Worm (Caenorhabditis elegans) whole organism, L4 larva: Measurements from ENCODE around the gene F41E6.5.

Source experiments
- T20F7.1 ChIP-seq: fragments of 200-800 bp; sonication (Bioruptor generic); optimal IDR thresholded peaks from 2 replicates; lab custom pipeline; 2018; ENCODE audit warnings: mild to moderate bottlenecking, missing genetic modification characterization, missing compliant biosample characterization
- Y105C5A.15 ChIP-seq: fragments of 200-800 bp; sonication (Bioruptor generic); IDR thresholded peaks from 2 replicates; pipeline ENCODE4 v1.3.6; 2022; ENCODE audit warnings: missing genetic modification characterization, missing compliant biosample characterization
- aha-1 ChIP-seq: fragments of 150-350 bp; peaks from one replicate; lab custom pipeline; 2014; ENCODE audit warnings: missing biosample characterization, missing genetic modification characterization
- aly-2 ChIP-seq: sonication (generic microtip); optimal IDR thresholded peaks from 2 replicates; lab custom pipeline; 2018; ENCODE audit warnings: missing biosample characterization, missing genetic modification characterization
- ceh-20 ChIP-seq: fragments of 200-800 bp; sonication (Bioruptor generic); IDR thresholded peaks from 2 replicates; pipeline ENCODE4 v1.3.6; 2022; ENCODE audit warnings: missing genetic modification reagents, missing genetic modification characterization, missing compliant biosample characterization
- ceh-28 ChIP-seq: fragments of 150-350 bp; optimal IDR thresholded peaks from 2 replicates; lab custom pipeline; 2014; ENCODE audit warnings: missing biosample characterization, missing genetic modification reagents, missing genetic modification characterization
- ceh-82 ChIP-seq: sonication (generic microtip); optimal IDR thresholded peaks from 2 replicates; lab custom pipeline; 2017; ENCODE audit warnings: missing biosample characterization, missing genetic modification characterization
- daf-16 ChIP-seq, 3 experiments: sonication (generic microtip); optimal IDR thresholded peaks; 2 replicates each; lab custom pipeline; 2016 to 2017; ENCODE audit warnings: missing genetic modification characterization in 3 of 3, missing genetic modification reagents in 3 of 3, mild to moderate bottlenecking in 2 of 3, missing compliant biosample characterization in 2 of 3, missing biosample characterization in 1 of 3, moderate library complexity in 1 of 3
- dmd-6 ChIP-seq: fragments of 200-800 bp; sonication (Bioruptor generic); IDR thresholded peaks from 2 replicates; pipeline ENCODE4 v1.3.6; 2022; ENCODE audit warnings: missing genetic modification reagents, missing genetic modification characterization, missing compliant biosample characterization
- dpl-1 ChIP-seq: fragments of 150-350 bp; optimal IDR thresholded peaks from 2 replicates; lab custom pipeline; 2014; ENCODE audit warnings: missing biosample characterization, missing genetic modification reagents, missing genetic modification characterization
- dve-1 ChIP-seq: sonication (generic microtip); optimal IDR thresholded peaks from 2 replicates; lab custom pipeline; 2017; ENCODE audit warnings: antibody characterized with exemption, mild to moderate bottlenecking, missing genetic modification characterization, missing compliant biosample characterization; ENCODE audit not compliant: insufficient read depth
- hif-1 ChIP-seq, 2 experiments: sonication (generic microtip); optimal IDR thresholded peaks; 2 replicates each; lab custom pipeline; 2016 to 2017; ENCODE audit warnings: missing compliant biosample characterization in 2 of 2, missing genetic modification characterization in 2 of 2, missing genetic modification reagents in 2 of 2, missing genotype in 2 of 2, mild to moderate bottlenecking in 1 of 2
- hlh-11 ChIP-seq: fragments of 200-800 bp; sonication (Bioruptor generic); optimal IDR thresholded peaks from 2 replicates; lab custom pipeline; 2018; ENCODE audit warnings: mild to moderate bottlenecking, missing genetic modification characterization, missing compliant biosample characterization
- hlh-30 ChIP-seq: sonication (generic microtip); optimal IDR thresholded peaks from 2 replicates; lab custom pipeline; 2017; ENCODE audit warnings: antibody characterized with exemption, mild to moderate bottlenecking, missing genetic modification characterization, missing compliant biosample characterization; ENCODE audit not compliant: insufficient read depth
- hmg-1.1 ChIP-seq: fragments of 200-800 bp; sonication (Bioruptor generic); IDR thresholded peaks from 2 replicates; pipeline ENCODE4 v1.3.6; 2022; ENCODE audit warnings: missing genetic modification reagents, missing genetic modification characterization, missing compliant biosample characterization
- lin-29 ChIP-seq: fragments of 200-800 bp; sonication (Bioruptor generic); IDR thresholded peaks from 2 replicates; pipeline ENCODE4 v1.3.6; 2022; ENCODE audit warnings: missing genetic modification reagents, missing genetic modification characterization, missing compliant biosample characterization
- madf-9 ChIP-seq: fragments of 200-800 bp; sonication (Bioruptor generic); conservative IDR thresholded peaks from 2 replicates; pipeline ENCODE4 v1.3.6; 2022; ENCODE audit warnings: missing genetic modification reagents, missing genetic modification characterization, missing compliant biosample characterization
- mdl-1 ChIP-seq, 2 experiments: fragments of 150-350 bp in 1 of 2; sonication (generic microtip) in 1 of 2; optimal IDR thresholded peaks; 2 replicates each; lab custom pipeline; 2014 to 2017; ENCODE audit warnings: missing biosample characterization in 2 of 2, missing genetic modification characterization in 2 of 2
- mxl-3 ChIP-seq: fragments of 200-800 bp; sonication (Bioruptor generic); optimal IDR thresholded peaks from 2 replicates; lab custom pipeline; 2018; ENCODE audit warnings: mild to moderate bottlenecking, missing genetic modification characterization, missing compliant biosample characterization
- nhr-102 ChIP-seq: sonication (generic microtip); optimal IDR thresholded peaks from 2 replicates; lab custom pipeline; 2016; ENCODE audit warnings: mild to moderate bottlenecking, missing genetic modification characterization, moderate library complexity, missing compliant biosample characterization
- nhr-11 ChIP-seq: fragments of 150-350 bp; optimal IDR thresholded peaks from 2 replicates; lab custom pipeline; 2014; ENCODE audit warnings: missing biosample characterization, missing genetic modification characterization
- nhr-237 ChIP-seq: sonication (generic microtip); optimal IDR thresholded peaks from 2 replicates; lab custom pipeline; 2017; ENCODE audit warnings: missing biosample characterization, missing genetic modification characterization
- nhr-25 ChIP-seq: sonication (generic microtip); optimal IDR thresholded peaks from 2 replicates; lab custom pipeline; 2017; ENCODE audit warnings: missing genetic modification characterization, mild to moderate bottlenecking, missing compliant biosample characterization, antibody characterized with exemption, moderate library complexity, borderline replicate concordance; ENCODE audit not compliant: insufficient read depth
- nhr-28 ChIP-seq: fragments of 150-350 bp; optimal IDR thresholded peaks from 2 replicates; lab custom pipeline; 2014; ENCODE audit warnings: missing biosample characterization, missing genetic modification characterization
- nhr-42 ChIP-seq: fragments of 200-800 bp; sonication (Bioruptor generic); IDR thresholded peaks from 2 replicates; pipeline ENCODE4 v1.3.6; 2022; ENCODE audit warnings: missing genetic modification characterization, missing compliant biosample characterization
- nhr-48 ChIP-seq: sonication (generic microtip); optimal IDR thresholded peaks from 2 replicates; lab custom pipeline; 2016; ENCODE audit warnings: mild to moderate bottlenecking, missing genetic modification characterization, missing compliant biosample characterization
- nhr-6 ChIP-seq: fragments of 150-350 bp; optimal IDR thresholded peaks from 2 replicates; lab custom pipeline; 2014; ENCODE audit warnings: missing biosample characterization, missing genetic modification characterization
- nhr-77 ChIP-seq: fragments of 150-350 bp; optimal IDR thresholded peaks from 2 replicates; lab custom pipeline; 2014; ENCODE audit warnings: missing biosample characterization, missing genetic modification characterization
- pha-4 ChIP-seq, 2 experiments: fragments of 150-350 bp in 1 of 2; fragments of 200-800 bp in 1 of 2; sonication (Bioruptor generic) in 1 of 2; IDR thresholded peaks in 1 of 2; optimal IDR thresholded peaks in 1 of 2; 2 replicates each; pipeline versions ENCODE4 v1.3.6 to Lab custom; 2014 to 2022; ENCODE audit warnings: missing genetic modification characterization in 2 of 2, missing genetic modification reagents in 2 of 2, missing biosample characterization in 1 of 2, missing compliant biosample characterization in 1 of 2
- php-3 ChIP-seq: fragments of 200-800 bp; sonication (Bioruptor generic); IDR thresholded peaks from 2 replicates; pipeline ENCODE4 v1.3.6; 2022; ENCODE audit warnings: missing genetic modification reagents, missing genetic modification characterization, missing compliant biosample characterization
- pqm-1 ChIP-seq: sonication (generic microtip); optimal IDR thresholded peaks from 2 replicates; lab custom pipeline; 2017; ENCODE audit warnings: missing biosample characterization, missing genetic modification characterization
- rbr-2 ChIP-seq: sonication (generic microtip); optimal IDR thresholded peaks from 2 replicates; lab custom pipeline; 2016; ENCODE audit warnings: missing genotype, missing genetic modification characterization, missing compliant biosample characterization
- snpc-1.2 ChIP-seq: fragments of 200-800 bp; sonication (Bioruptor generic); IDR thresholded peaks from 2 replicates; pipeline ENCODE4 v1.3.6; 2022; ENCODE audit warnings: missing genetic modification reagents, missing genetic modification characterization, missing compliant biosample characterization
- spr-1 ChIP-seq: sonication (generic microtip); optimal IDR thresholded peaks from 2 replicates; lab custom pipeline; 2016; ENCODE audit warnings: mild to moderate bottlenecking, missing genetic modification characterization, missing compliant biosample characterization
- tag-97 ChIP-seq: fragments of 200-800 bp; sonication (Bioruptor generic); IDR thresholded peaks from 2 replicates; pipeline ENCODE4 v1.3.6; 2022; ENCODE audit warnings: missing genetic modification characterization, missing compliant biosample characterization
- unc-62 ChIP-seq, 3 experiments: fragments of 150-350 bp in 1 of 3; sonication (generic microtip); optimal IDR thresholded peaks in 2 of 3; peaks in 1 of 3; 1 replicate in 1 of 3; 2 replicates in 2 of 3; lab custom pipeline; 2014 to 2017; ENCODE audit warnings: missing biosample characterization in 3 of 3, missing genetic modification characterization in 3 of 3, missing genetic modification reagents in 3 of 3, missing genotype in 1 of 3
- vab-7 ChIP-seq: fragments of 200-800 bp; sonication (Bioruptor generic); IDR thresholded peaks from 2 replicates; pipeline ENCODE4 v1.3.6; 2022; ENCODE audit warnings: missing genetic modification reagents, missing genetic modification characterization, missing compliant biosample characterization

The F41E6.5 gene

DNA sequence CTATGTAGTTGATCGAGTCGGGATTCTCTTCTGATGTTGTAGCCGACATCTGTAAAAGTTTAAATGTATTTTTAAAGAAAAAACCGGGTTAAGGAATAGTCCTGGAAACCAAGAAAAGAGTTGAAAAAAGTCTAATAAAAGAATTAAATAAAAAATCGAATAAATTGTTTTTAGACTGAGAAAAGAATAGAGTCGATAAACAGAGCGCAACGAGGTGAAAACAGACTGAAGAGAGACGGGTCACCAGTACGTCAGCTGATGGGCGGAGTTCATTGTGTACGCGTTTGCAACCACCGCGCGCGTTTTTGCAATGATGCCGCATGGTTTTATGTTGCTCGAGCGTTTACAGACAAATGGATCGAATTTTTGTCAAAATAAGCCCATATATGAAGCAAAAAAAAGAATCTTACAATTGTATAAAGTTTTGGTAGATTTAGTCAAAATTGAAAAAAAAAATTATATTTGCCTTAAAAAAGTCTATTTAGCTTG lies 28.0 kb downstream of the F41E6.5 start, which contains the start of gene atg-18:
Gene atg-18, minus strand, starts transcription at position 51 of the 489 bp plus-strand sequence.
- TF ChIP-seq nhr-48 (tag; lab: Kevin White, UChicago) (peak; percentile 81), hlh-11 (tag; lab: Kevin White, UChicago) (peak; percentile 97), nhr-6 (tag; lab: Kevin White, UChicago) (peak; percentile 67), dve-1 (tag; lab: Kevin White, UChicago) (peak; percentile 81), mdl-1 (tag; optimal IDR thresholded peaks at IDR 0.05; lab: Kevin White, UChicago) (peak; percentile 17 to 57), nhr-42 (peak; percentile 42; the same call in 1 of the 2 replicates), nhr-77 (peak; percentile 43), php-3 (GFP tag; lab: Robert Waterston, UW) (0 out of 2 replicates have a peak, but pooled peaks have one; percentile 28), nhr-237 (tag; lab: Kevin White, UChicago) (no peak), hif-1 (tag; optimal IDR thresholded peaks at IDR 0.05; lab: Kevin White, UChicago) (no peak), pha-4 (GFP tag; IDR thresholded peaks at IDR 0.05; lab: Robert Waterston, UW) (no peak), pha-4 (tag; optimal IDR thresholded peaks at IDR 0.05; lab: Kevin White, UChicago) (peak; percentile 30), rbr-2 (peak; percentile 67), tag-97 (no peak), aha-1 (peak; percentile 93), aly-2 (no peak), unc-62 (GFP tag; optimal IDR thresholded peaks at IDR 0.05 in 1 of 2; lab: Kevin White, UChicago) (peak in 1 of 2 experiments; percentile 47), unc-62 (tag; optimal IDR thresholded peaks at IDR 0.05; lab: Kevin White, UChicago) (no peak), nhr-11 (tag; lab: Kevin White, UChicago) (peak; percentile 67), vab-7 (no peak), dmd-6 (GFP tag; lab: Robert Waterston, UW) (peak; percentile 76), daf-16 (GFP tag; optimal IDR thresholded peaks at IDR 0.05; lab: Kevin White, UChicago) (peak in 1 of 2 experiments; percentile 64), daf-16 (tag; optimal IDR thresholded peaks at IDR 0.05; lab: Kevin White, UChicago) (peak; percentile 80), dpl-1 (GFP tag; lab: Kevin White, UChicago) (peak; percentile 30), nhr-102 (tag; lab: Kevin White, UChicago) (peak; percentile 51), nhr-28 (peak; percentile 65), hlh-30 (tag; lab: Kevin White, UChicago) (peak; percentile 98), ceh-20 (GFP tag; lab: Robert Waterston, UW) (peak; percentile 56; the same call in 1 of the 2 replicates), spr-1 (peak; percentile 11), hmg-1.1 (GFP tag; lab: Robert Waterston, UW) (peak; percentile 71), madf-9 (GFP tag; lab: Robert Waterston, UW) (peak; percentile 42; the same call in 1 of the 2 replicates), nhr-25 (tag; lab: Kevin White, UChicago) (peak; percentile 22), ceh-28 (no peak), Y105C5A.15 (no peak), pqm-1 (tag; lab: Kevin White, UChicago) (no peak), lin-29 (GFP tag; lab: Robert Waterston, UW) (no peak), T20F7.1 (GFP tag; lab: Kevin White, UChicago) (peak; percentile 18), snpc-1.2 (GFP tag; lab: Robert Waterston, UW) (no peak), mxl-3 (GFP tag; lab: Kevin White, UChicago) (peak; percentile 70)

DNA sequence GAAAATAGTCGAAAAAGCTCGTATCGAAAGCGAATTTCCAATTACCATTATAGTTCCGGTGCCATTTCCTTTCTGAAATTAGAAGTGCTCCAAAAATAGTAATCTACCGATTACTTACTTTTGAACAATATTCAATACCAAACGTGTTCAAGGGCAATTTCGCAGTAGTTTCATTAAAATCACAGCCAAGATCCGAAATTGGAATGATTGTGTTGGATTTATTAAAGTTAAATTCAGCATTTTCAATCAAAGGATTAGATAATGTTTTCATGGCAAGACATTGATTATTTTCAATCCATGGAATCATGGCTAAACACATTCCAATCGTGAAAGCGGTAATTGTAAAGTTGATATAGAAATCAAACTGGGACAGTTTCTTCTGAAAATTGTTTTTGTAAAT lies 29.5 kb downstream of the F41E6.5 start:
- TF ChIP-seq ceh-82 (tag; lab: Kevin White, UChicago) (no peak), aha-1 (peak; percentile 91)
- TF ChIP-seq, all 104 proteins: peak for 1
